Fruit fly (Drosophila melanogaster) whole organism, wandering third instar larva: ENCODE results near the gene CG9672.

Experiments
- Abd-B ChIP-seq: fragments of >200 bp; optimal IDR thresholded peaks from 2 replicates; lab custom pipeline; 2017; ENCODE audit warnings: missing biosample characterization, missing genetic modification characterization
- CG32264 ChIP-seq: fragments of 200-800 bp; sonication (Bioruptor generic); optimal IDR thresholded peaks from 2 replicates; lab custom pipeline; 2016; ENCODE audit warnings: missing biosample characterization, missing genetic modification characterization
- CG9705 ChIP-seq: fragments of 200-800 bp; sonication (Bioruptor generic); optimal IDR thresholded peaks from 2 replicates; lab custom pipeline; 2018; ENCODE audit warnings: missing biosample characterization, mild to moderate bottlenecking, missing genetic modification characterization
- CrebA ChIP-seq: fragments of 200-800 bp; sonication (Bioruptor generic); optimal IDR thresholded peaks from 2 replicates; lab custom pipeline; 2016; ENCODE audit warnings: missing biosample characterization, mild to moderate bottlenecking, missing genetic modification characterization, borderline replicate concordance
- Dfd ChIP-seq: fragments of >200 bp; optimal IDR thresholded peaks from 2 replicates; lab custom pipeline; 2017; ENCODE audit warnings: missing biosample characterization, missing genetic modification characterization
- Dif ChIP-seq: fragments of 200-275, 200-300 bp; sonication (Bioruptor generic); optimal IDR thresholded peaks from 2 replicates; lab custom pipeline; 2018; ENCODE audit warnings: missing biosample characterization, missing genetic modification characterization; ENCODE audit not compliant: partially characterized antibody
- GATAd ChIP-seq: sonication (Bioruptor generic); optimal IDR thresholded peaks from 2 replicates; lab custom pipeline; 2016; ENCODE audit warnings: missing biosample characterization, missing genetic modification characterization
- HLH106 ChIP-seq: fragments of 200-800 bp; optimal IDR thresholded peaks from 3 replicates; lab custom pipeline; 2019; ENCODE audit warnings: missing biosample characterization, mild to moderate bottlenecking, missing genetic modification characterization, moderate library complexity
- Hnf4 ChIP-seq: fragments of 200-800 bp; sonication (Bioruptor generic); optimal IDR thresholded peaks from 2 replicates; lab custom pipeline; 2016; ENCODE audit warnings: missing biosample characterization, mild to moderate bottlenecking, missing genetic modification characterization
- Hr78 ChIP-seq: fragments of >200 bp; optimal IDR thresholded peaks from 2 replicates; lab custom pipeline; 2017; ENCODE audit warnings: missing biosample characterization, missing genetic modification characterization
- Hr83 ChIP-seq: fragments of 200-300 bp; sonication (Bioruptor generic); optimal IDR thresholded peaks from 2 replicates; lab custom pipeline; 2016; ENCODE audit warnings: missing biosample characterization, mild to moderate bottlenecking, missing genetic modification characterization, moderate library complexity; ENCODE audit not compliant: poor library complexity, severe bottlenecking
- Jra ChIP-seq: sonication (Bioruptor generic); optimal IDR thresholded peaks from 2 replicates; lab custom pipeline; 2016; ENCODE audit warnings: missing biosample characterization, missing genetic modification characterization
- Mio ChIP-seq: sonication (Bioruptor generic); optimal IDR thresholded peaks from 2 replicates; lab custom pipeline; 2016; ENCODE audit warnings: missing biosample characterization, missing genetic modification characterization
- Myc ChIP-seq: fragments of >200 bp; optimal IDR thresholded peaks from 2 replicates; lab custom pipeline; 2017
- N ChIP-seq: fragments of >200 bp; optimal IDR thresholded peaks from 2 replicates; lab custom pipeline; 2018; ENCODE audit warnings: missing biosample characterization, missing external identifiers, missing genetic modification characterization
- OdsH ChIP-seq: fragments of 200-800 bp; sonication (Bioruptor generic); optimal IDR thresholded peaks from 2 replicates; lab custom pipeline; 2016; ENCODE audit warnings: missing biosample characterization, mild to moderate bottlenecking, missing genetic modification characterization
- Rel ChIP-seq, 2 experiments: fragments of 200-800 bp; sonication (Bioruptor generic) in 1 of 2; optimal IDR thresholded peaks; 2 replicates in 1 of 2; 3 replicates in 1 of 2; lab custom pipeline; 2016 to 2019; ENCODE audit warnings: mild to moderate bottlenecking in 2 of 2, missing biosample characterization in 2 of 2, missing genetic modification characterization in 2 of 2, moderate library complexity in 1 of 2
- Sp1 ChIP-seq: fragments of 200-800 bp; sonication (Bioruptor generic); optimal IDR thresholded peaks from 3 replicates; lab custom pipeline; 2019; ENCODE audit warnings: missing biosample characterization, mild to moderate bottlenecking, missing genetic modification characterization, moderate library complexity
- Vsx2 ChIP-seq: fragments of 200-300, 225-300 bp; sonication (Bioruptor generic); optimal IDR thresholded peaks from 2 replicates; lab custom pipeline; 2018; ENCODE audit warnings: missing biosample characterization, missing genetic modification characterization; ENCODE audit not compliant: partially characterized antibody
- br ChIP-seq: fragments of 200-800 bp; sonication (Bioruptor generic); optimal IDR thresholded peaks from 2 replicates; lab custom pipeline; 2016; ENCODE audit warnings: missing biosample characterization, missing genetic modification characterization
- brk ChIP-seq: fragments of 200-800 bp; sonication (Bioruptor generic); optimal IDR thresholded peaks from 2 replicates; lab custom pipeline; 2016; ENCODE audit warnings: missing biosample characterization, mild to moderate bottlenecking, missing genetic modification characterization
- dl ChIP-seq, 2 experiments: fragments of 175-275, 200-275 bp in 1 of 2; fragments of 200-275 bp in 1 of 2; sonication (Bioruptor generic); optimal IDR thresholded peaks; lab custom pipeline; 2018; ENCODE audit warnings: mild to moderate bottlenecking in 2 of 2, missing biosample characterization in 2 of 2, missing genetic modification characterization in 2 of 2, moderate library complexity in 2 of 2; ENCODE audit not compliant: partially characterized antibody in 2 of 2, insufficient read depth in 1 of 2
- dmrt93B ChIP-seq: fragments of 200-800 bp; sonication (Bioruptor generic); optimal IDR thresholded peaks from 2 replicates; lab custom pipeline; 2018; ENCODE audit warnings: missing biosample characterization, mild to moderate bottlenecking, missing genetic modification characterization
- dsf ChIP-seq: sonication (Bioruptor generic); optimal IDR thresholded peaks from 2 replicates; lab custom pipeline; 2016; ENCODE audit warnings: missing biosample characterization, missing genetic modification characterization, borderline replicate concordance
- ey ChIP-seq: fragments of 200-800 bp; sonication (Bioruptor generic); optimal IDR thresholded peaks from 2 replicates; lab custom pipeline; 2016; ENCODE audit warnings: missing biosample characterization, missing genetic modification characterization
- foxo ChIP-seq, 2 experiments: fragments of 200-800 bp; sonication (Bioruptor generic); optimal IDR thresholded peaks; 2 replicates in 1 of 2; 3 replicates in 1 of 2; lab custom pipeline; 2016 to 2017; ENCODE audit warnings: missing biosample characterization in 2 of 2, missing genetic modification characterization in 2 of 2
- fru ChIP-seq: fragments of 200-800 bp; sonication (Bioruptor generic); optimal IDR thresholded peaks from 3 replicates; lab custom pipeline; 2016; ENCODE audit warnings: missing biosample characterization, mild to moderate bottlenecking, missing genetic modification characterization
- h ChIP-seq: fragments of 200-800 bp; sonication (Bioruptor generic); optimal IDR thresholded peaks from 3 replicates; lab custom pipeline; 2016; ENCODE audit warnings: missing biosample characterization, mild to moderate bottlenecking, missing genetic modification characterization
- jim ChIP-seq: fragments of 175-275, 200-325 bp; sonication (Bioruptor generic); optimal IDR thresholded peaks from 2 replicates; lab custom pipeline; 2016; ENCODE audit warnings: missing biosample characterization, mild to moderate bottlenecking, missing genetic modification characterization
- lola ChIP-seq: fragments of >200 bp; optimal IDR thresholded peaks from 2 replicates; lab custom pipeline; 2017; ENCODE audit warnings: missing biosample characterization, missing genetic modification characterization
- pan ChIP-seq: fragments of >200 bp; optimal IDR thresholded peaks from 2 replicates; lab custom pipeline; 2017
- psq ChIP-seq: fragments of 200-800 bp; sonication (Bioruptor generic); optimal IDR thresholded peaks from 3 replicates; lab custom pipeline; 2017; ENCODE audit warnings: missing biosample characterization, mild to moderate bottlenecking, missing genetic modification characterization, moderate library complexity
- rgr ChIP-seq: fragments of 200-800 bp; sonication (Bioruptor generic); optimal IDR thresholded peaks from 3 replicates; lab custom pipeline; 2016; ENCODE audit warnings: missing biosample characterization, mild to moderate bottlenecking, missing genetic modification characterization
- sage ChIP-seq: fragments of 200-800 bp; sonication (Bioruptor generic); optimal IDR thresholded peaks from 2 replicates; lab custom pipeline; 2016; ENCODE audit warnings: missing biosample characterization, mild to moderate bottlenecking, missing genetic modification characterization
- sv ChIP-seq: fragments of 200-800 bp; sonication (Bioruptor generic); optimal IDR thresholded peaks from 3 replicates; lab custom pipeline; 2016; ENCODE audit warnings: missing biosample characterization, missing genetic modification characterization
- tai ChIP-seq: sonication (Bioruptor generic); optimal IDR thresholded peaks from 2 replicates; lab custom pipeline; 2016; ENCODE audit warnings: missing biosample characterization, missing genetic modification characterization
- usp ChIP-seq: fragments of >200 bp; optimal IDR thresholded peaks from 2 replicates; lab custom pipeline; 2017; ENCODE audit warnings: missing biosample characterization, missing genetic modification characterization
- woc ChIP-seq: sonication (Bioruptor generic); optimal IDR thresholded peaks from 2 replicates; lab custom pipeline; 2016; ENCODE audit warnings: missing biosample characterization, mild to moderate bottlenecking, missing genetic modification characterization

The CG9672 gene

DNA sequence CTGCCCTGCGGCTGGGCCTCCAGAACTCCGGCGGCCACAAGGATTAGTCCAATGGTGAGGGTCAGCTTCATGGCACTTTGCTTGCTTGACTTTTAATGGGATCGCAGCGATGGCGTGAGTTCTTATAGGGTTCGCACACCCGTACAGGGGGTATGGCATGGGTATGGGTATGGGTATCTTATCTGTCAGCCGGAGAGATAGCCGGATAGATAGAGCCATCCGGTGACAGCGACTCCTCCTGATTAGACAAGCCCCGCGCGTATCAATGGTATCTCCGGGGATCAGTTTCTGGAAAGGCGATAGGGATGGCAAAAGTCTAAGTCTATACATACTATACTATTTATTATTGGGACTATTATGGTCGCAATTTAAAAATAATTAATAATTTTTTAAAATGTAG, at the start of gene CG9672:
CG9672 (minus strand) TSS at position 101 of the 400 bp plus-strand sequence.
- TF ChIP-seq jim (GFP tag; lab: Kevin White, UChicago): no peak
- TF ChIP-seq h (GFP tag; lab: Kevin White, UChicago): peak; percentile 12

DNA sequence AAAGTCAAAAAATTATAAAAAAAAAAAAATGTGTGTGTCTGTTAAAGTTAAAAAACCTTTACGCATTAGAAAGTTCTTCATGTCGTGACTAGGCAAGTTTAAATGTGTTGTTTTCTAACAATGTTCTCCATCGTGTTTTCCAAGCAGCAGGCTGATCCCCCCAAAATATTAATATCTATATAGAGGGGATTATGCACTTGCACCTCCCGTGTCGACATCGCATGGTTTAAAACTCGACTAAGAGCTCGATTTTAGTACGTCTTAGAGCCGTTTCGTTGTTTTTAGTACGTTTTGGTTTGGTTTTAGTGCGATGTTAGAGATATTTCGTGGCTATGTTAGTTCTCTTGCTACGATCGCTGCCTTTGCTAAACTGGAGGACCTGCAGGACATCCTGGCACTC, 46.4 kb upstream of the CG9672 start:
- TF ChIP-seq fru (GFP tag; lab: Kevin White, UChicago) (no peak), h (GFP tag; lab: Kevin White, UChicago) (no peak), woc (no peak)

DNA sequence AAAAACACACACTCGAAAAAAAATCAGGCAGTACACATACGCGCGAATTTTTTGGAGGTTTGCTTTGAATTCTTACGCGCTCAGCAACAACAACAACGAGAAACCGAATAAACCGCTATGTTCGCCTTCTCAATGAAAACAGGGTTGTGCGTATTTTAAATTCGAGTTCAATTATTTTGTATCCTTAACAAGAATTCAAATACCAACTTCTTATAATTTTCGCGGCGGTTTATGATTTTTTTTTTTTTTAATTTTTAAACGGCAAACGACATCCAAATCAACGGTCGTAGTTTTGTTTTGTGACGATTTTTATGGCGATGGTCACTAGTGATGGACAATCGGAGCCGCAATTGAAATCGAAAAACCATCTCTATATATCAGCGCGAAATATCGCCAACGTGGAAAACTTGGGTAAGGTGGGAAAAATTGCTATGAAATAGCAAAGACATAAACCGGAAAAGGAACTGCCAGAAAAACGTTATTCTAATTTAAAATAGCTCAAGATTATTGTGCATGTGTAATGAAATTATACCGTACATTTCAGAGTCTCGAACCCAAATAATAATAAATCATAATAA, 45.0 kb upstream of the CG9672 start, which contains the start of gene goe:
goe (minus strand) TSS at position 332 of the 578 bp plus-strand sequence.
- TF ChIP-seq dmrt93B (GFP tag; lab: Kevin White, UChicago) (peak; percentile 60), HLH106 (tag; lab: Kevin White, UChicago) (peak; percentile 59), brk (peak; percentile 54), tai (peak; percentile 68), ey (GFP tag; lab: Kevin White, UChicago) (peak; percentile 72), Rel (GFP tag; optimal IDR thresholded peaks at IDR 0.05; lab: Kevin White, UChicago) (no peak), Rel (tag; optimal IDR thresholded peaks at IDR 0.05; lab: Kevin White, UChicago) (peak; percentile 10), usp (GFP tag; lab: Kevin White, UChicago) (no peak), OdsH (GFP tag; lab: Kevin White, UChicago) (peak; percentile 50), rgr (GFP tag; lab: Kevin White, UChicago) (peak; percentile 90), fru (GFP tag; lab: Kevin White, UChicago) (peak; percentile 71), br (peak; percentile 81), dl (GFP tag; optimal IDR thresholded peaks at IDR 0.05; lab: Kevin White, UChicago; ENCODE audit: insufficient read depth in 1 of 2, partially characterized antibody in 2 of 2) (no peak), Vsx2 (GFP tag; lab: Kevin White, UChicago) (no peak), CG32264 (GFP tag; lab: Kevin White, UChicago) (peak; percentile 43), GATAd (GFP tag; lab: Kevin White, UChicago) (peak; percentile 63), Mio (no peak), Hr83 (GFP tag; lab: Kevin White, UChicago) (peak; percentile 95), woc (peak; percentile 33), Myc (no peak), h (GFP tag; lab: Kevin White, UChicago) (peak; percentile 68), Abd-B (GFP tag; lab: Kevin White, UChicago) (no peak), Hnf4 (peak; percentile 85), foxo (GFP tag; optimal IDR thresholded peaks at IDR 0.05; lab: Kevin White, UChicago) (peak in 1 of 2 experiments; percentile 75), sage (GFP tag; lab: Kevin White, UChicago) (peak; percentile 18), CrebA (GFP tag; lab: Kevin White, UChicago) (no peak), CG9705 (GFP tag; lab: Kevin White, UChicago) (peak; percentile 55), jim (GFP tag; lab: Kevin White, UChicago) (peak; percentile 42), Jra (GFP tag; lab: Kevin White, UChicago) (peak; percentile 82), Dif (GFP tag; lab: Kevin White, UChicago) (no peak), Sp1 (GFP tag; lab: Kevin White, UChicago) (peak; percentile 50), sv (peak; percentile 0), psq (peak; percentile 45), Hr78 (GFP tag; lab: Kevin White, UChicago) (no peak), lola (GFP tag; lab: Kevin White, UChicago) (no peak), Dfd (GFP tag; lab: Kevin White, UChicago) (no peak), N (GFP tag; lab: Kevin White, UChicago) (no peak), pan (lab: Kevin White, UChicago) (no peak), dsf (GFP tag; lab: Kevin White, UChicago) (peak; percentile 48)
